Worm (Caenorhabditis elegans) whole organism, young adult: ENCODE data around the gene nhr-38.

Experiments
- ama-1 ChIP-seq, 3 experiments: fragments of 150-350 bp in 1 of 3; sonication (generic microtip) in 2 of 3; optimal IDR thresholded peaks; 2 replicates each; lab custom pipeline; 2014 to 2018; ENCODE audit warnings: missing biosample characterization in 2 of 3, missing genetic modification characterization in 2 of 3, missing genetic modification reagents in 2 of 3
- bed-2 ChIP-seq: fragments of 200-800 bp; sonication (Bioruptor generic); IDR thresholded peaks from 2 replicates; pipeline ENCODE4 v1.3.6; 2022; ENCODE audit warnings: missing genetic modification reagents, missing genetic modification characterization, missing compliant biosample characterization

ce11 chrIV:9742883-9743282 lies 32.9 kb downstream of the nhr-38 start, which contains the start of gene C28D4.7:
- TF ChIP-seq ama-1 (optimal IDR thresholded peaks at IDR 0.05; lab: Kevin White, UChicago): no peak
- no peak for TF ChIP-seq ama-1 (GFP tag; optimal IDR thresholded peaks at IDR 0.05; lab: Kevin White, UChicago)
- TF ChIP-seq bed-2 (GFP tag; lab: Robert Waterston, UW): no peak
